Fruit fly (Drosophila melanogaster): Measurements from ENCODE around the gene Gr66a.

The Gr66a gene

dm6 chr3L:8315141-8315816, 8.5 kb upstream of the Gr66a start, which contains the start of gene Cpsf6 (continued):
- TF ChIP-seq Atf6 (GFP tag; IDR thresholded peaks at IDR 0.05) (peak; percentile 64), Hey (tag; optimal IDR thresholded peaks at IDR 0.05) (peak; percentile 29), eve (GFP tag; optimal IDR thresholded peaks at IDR 0.05) (no peak), CG15696 (tag; optimal IDR thresholded peaks at IDR 0.05) (peak; percentile 74), HLHmδ (GFP tag; optimal IDR thresholded peaks at IDR 0.05) (no peak), aop (GFP tag; IDR thresholded peaks at IDR 0.05) (no peak), CG13296 (GFP tag; optimal IDR thresholded peaks at IDR 0.05) (peak; percentile 57), tgo (GFP tag; IDR thresholded peaks at IDR 0.05) (peak; percentile 61; the same call in 2 of the 3 replicates), E2f2 (GFP tag; IDR thresholded peaks at IDR 0.05) (peak; percentile 79), h (optimal IDR thresholded peaks at IDR 0.05) (no peak), CG10543 (GFP tag; optimal IDR thresholded peaks at IDR 0.05) (peak; percentile 28), lab (GFP tag; optimal IDR thresholded peaks at IDR 0.05) (peak; percentile 63), Oli (tag; optimal IDR thresholded peaks at IDR 0.05) (peak; percentile 39), Opbp (GFP tag; IDR thresholded peaks at IDR 0.05; ENCODE audit: partially characterized antibody) (no peak), CG10462 (GFP tag; optimal IDR thresholded peaks at IDR 0.05) (peak; percentile 42), cwo (GFP tag; optimal IDR thresholded peaks at IDR 0.05) (no peak), CG11456 (GFP tag; IDR thresholded peaks at IDR 0.05) (peak; percentile 60; the same call in 2 of the 3 replicates), BtbVII (GFP tag; optimal IDR thresholded peaks at IDR 0.05) (no peak), CG31441 (GFP tag; IDR thresholded peaks at IDR 0.05) (peak; percentile 61), psq (GFP tag; optimal IDR thresholded peaks at IDR 0.05) (peak; percentile 17), corto (GFP tag; optimal IDR thresholded peaks at IDR 0.05) (no peak), CkIIα-i1 (GFP tag; IDR thresholded peaks at IDR 0.05) (no peak), CG1602 (GFP tag; optimal IDR thresholded peaks at IDR 0.05) (peak; percentile 74), gt (GFP tag; IDR thresholded peaks at IDR 0.05) (no peak), vfl (GFP tag; optimal IDR thresholded peaks at IDR 0.05) (peak; percentile 29), ara (GFP tag; IDR thresholded peaks at IDR 0.05) (peak; percentile 18; the same call in 1 of the 2 replicates), CG4730 (GFP tag; IDR thresholded peaks at IDR 0.05) (peak; percentile 46; the same call in 1 of the 2 replicates), tin (GFP tag; optimal IDR thresholded peaks at IDR 0.05) (peak; percentile 63), CG10959 (GFP tag; IDR thresholded peaks at IDR 0.05) (no peak), CG15011 (GFP tag; optimal IDR thresholded peaks at IDR 0.05) (peak; percentile 8), CG33213 (GFP tag; optimal IDR thresholded peaks at IDR 0.05) (peak; percentile 6), usp (GFP tag; optimal IDR thresholded peaks at IDR 0.05) (no peak), CG9609 (GFP tag; optimal IDR thresholded peaks at IDR 0.05) (peak; percentile 31), amos (GFP tag; IDR thresholded peaks at IDR 0.05; ENCODE audit: partially characterized antibody) (no peak), CG7987 (GFP tag; optimal IDR thresholded peaks at IDR 0.05) (no peak), chinmo (GFP tag; IDR thresholded peaks at IDR 0.05; ENCODE audit: partially characterized antibody) (peak; percentile 56; the same call in 1 of the 4 replicates), Lhr (GFP tag; optimal IDR thresholded peaks at IDR 0.05) (peak; percentile 80), CG7745 (tag; optimal IDR thresholded peaks at IDR 0.05) (no peak), CG8765 (GFP tag; IDR thresholded peaks at IDR 0.05) (peak; percentile 50; the same call in 1 of the 2 replicates), dpn (GFP tag; optimal IDR thresholded peaks at IDR 0.05) (peak; percentile 52 to 71), CG10366 (GFP tag; IDR thresholded peaks at IDR 0.05) (peak; percentile 77), B-H1 (GFP tag; IDR thresholded peaks at IDR 0.05) (no peak; the same call in 2 of the 3 replicates), CG30431 (GFP tag; optimal IDR thresholded peaks at IDR 0.05) (no peak), CG1603 (tag; optimal IDR thresholded peaks at IDR 0.05) (peak; percentile 87), CG8944 (GFP tag; optimal IDR thresholded peaks at IDR 0.05) (peak; percentile 6), CG7839 (tag; optimal IDR thresholded peaks at IDR 0.05) (peak; percentile 67), Ets65A (GFP tag) (peak; percentile 91), CG9817 (tag; optimal IDR thresholded peaks at IDR 0.05) (peak; percentile 75), CG3726 (GFP tag; IDR thresholded peaks at IDR 0.05) (no peak), nom (GFP tag; optimal IDR thresholded peaks at IDR 0.05) (peak; percentile 50)
